Fruit fly (Drosophila melanogaster) whole organism, embryonic: Measurements from ENCODE around the gene Brms1.

ENCODE experiments used
- Aef1 ChIP-seq: fragments of 200-800 bp; sonication (Bioruptor generic); IDR thresholded peaks from 3 replicates; pipeline ENCODE4 v1.3.6; 2022; ENCODE audit warnings: missing biosample characterization, missing genetic modification characterization
- Asciz ChIP-seq: fragments of 200-800 bp; sonication (Bioruptor generic); optimal IDR thresholded peaks from 2 replicates; lab custom pipeline; 2017; ENCODE audit warnings: missing biosample characterization, mild to moderate bottlenecking, missing genetic modification characterization, missing genetic modification reagents
- Blimp-1 ChIP-seq: fragments of 200-800 bp; sonication (Bioruptor generic); optimal IDR thresholded peaks from 3 replicates; lab custom pipeline; 2018; ENCODE audit warnings: missing biosample characterization, missing genetic modification characterization, mild to moderate bottlenecking, moderate library complexity, missing genetic modification reagents
- CG10274 ChIP-seq: fragments of 200-800 bp; sonication (Bioruptor generic); optimal IDR thresholded peaks from 3 replicates; lab custom pipeline; 2017; ENCODE audit warnings: missing biosample characterization, mild to moderate bottlenecking, missing genetic modification characterization
- CG10321 ChIP-seq: fragments of 200-800 bp; sonication (Bioruptor generic); IDR thresholded peaks from 2 replicates; pipeline ENCODE4 v1.3.6; 2022; ENCODE audit warnings: missing biosample characterization, missing genetic modification characterization
- CG11504 ChIP-seq: fragments of 200-800 bp; sonication (Bioruptor generic); optimal IDR thresholded peaks from 3 replicates; lab custom pipeline; 2019; ENCODE audit warnings: missing biosample characterization, mild to moderate bottlenecking, missing genetic modification characterization, moderate library complexity
- CG12391 ChIP-seq: fragments of 200-800 bp; sonication (Bioruptor generic); optimal IDR thresholded peaks from 3 replicates; lab custom pipeline; 2018; ENCODE audit warnings: missing biosample characterization, mild to moderate bottlenecking, missing genetic modification characterization, moderate library complexity
- CG12769 ChIP-seq: fragments of 200-800 bp; sonication (Bioruptor generic); optimal IDR thresholded peaks from 2 replicates; lab custom pipeline; 2019; ENCODE audit warnings: missing biosample characterization, mild to moderate bottlenecking, missing genetic modification characterization, moderate library complexity
- CG12942 ChIP-seq: fragments of 200-800 bp; sonication (Bioruptor generic); optimal IDR thresholded peaks from 3 replicates; lab custom pipeline; 2016; ENCODE audit warnings: missing biosample characterization, missing genetic modification characterization
- CG13894 ChIP-seq: fragments of 200-800 bp; sonication (Bioruptor generic); optimal IDR thresholded peaks from 3 replicates; lab custom pipeline; 2018; ENCODE audit warnings: missing biosample characterization, mild to moderate bottlenecking, missing genetic modification characterization, moderate library complexity
- CG1529 ChIP-seq: fragments of 200-800 bp; sonication (Bioruptor generic); optimal IDR thresholded peaks from 3 replicates; lab custom pipeline; 2018; ENCODE audit warnings: missing biosample characterization, missing genetic modification characterization
- CG1603 ChIP-seq: fragments of 200-800 bp; sonication (Bioruptor generic); optimal IDR thresholded peaks from 2 replicates; lab custom pipeline; 2019; ENCODE audit warnings: missing biosample characterization, mild to moderate bottlenecking, missing genetic modification characterization, moderate library complexity
- CG17385 ChIP-seq: fragments of 200-800 bp; sonication (Bioruptor generic); optimal IDR thresholded peaks from 3 replicates; lab custom pipeline; 2018; ENCODE audit warnings: missing biosample characterization, mild to moderate bottlenecking, missing genetic modification characterization
- CG2199 ChIP-seq: fragments of 200-800 bp; sonication (Bioruptor generic); IDR thresholded peaks from 3 replicates; pipeline ENCODE4 v1.3.6; 2022; ENCODE audit warnings: missing biosample characterization, missing genetic modification characterization
- CG31441 ChIP-seq: fragments of 200-800 bp; sonication (Bioruptor generic); IDR thresholded peaks from 2 replicates; pipeline ENCODE4 v1.3.6; 2022; ENCODE audit warnings: missing biosample characterization, missing genetic modification characterization
- CG33557 ChIP-seq: fragments of 200-800 bp; sonication (Bioruptor generic); optimal IDR thresholded peaks from 2 replicates; lab custom pipeline; 2019; ENCODE audit warnings: missing biosample characterization, mild to moderate bottlenecking, missing genetic modification characterization, moderate library complexity
- CG3995 ChIP-seq: fragments of 200-800 bp; sonication (Bioruptor generic); optimal IDR thresholded peaks from 3 replicates; lab custom pipeline; 2016; ENCODE audit warnings: missing biosample characterization, missing genetic modification characterization
- CG6683 ChIP-seq: fragments of 200-800 bp; sonication (Bioruptor generic); optimal IDR thresholded peaks from 2 replicates; lab custom pipeline; 2017; ENCODE audit warnings: missing biosample characterization, mild to moderate bottlenecking, missing genetic modification characterization, missing genetic modification reagents
- CG7745 ChIP-seq: fragments of 200-800 bp; sonication (Bioruptor generic); optimal IDR thresholded peaks from 2 replicates; lab custom pipeline; 2018; ENCODE audit warnings: missing biosample characterization, mild to moderate bottlenecking, missing genetic modification characterization, moderate library complexity
- CG7786 ChIP-seq: fragments of 200-800 bp; sonication (Bioruptor generic); optimal IDR thresholded peaks from 2 replicates; lab custom pipeline; 2016; ENCODE audit warnings: missing biosample characterization, missing genetic modification characterization
- CG8290 ChIP-seq, 3 experiments: fragments of 200-800 bp; sonication (Bioruptor generic); optimal IDR thresholded peaks; 2 replicates each; lab custom pipeline; 2016 to 2019; ENCODE audit warnings: missing biosample characterization in 3 of 3, missing genetic modification characterization in 3 of 3, mild to moderate bottlenecking in 2 of 3, moderate library complexity in 1 of 3
- CrebB ChIP-seq: fragments of 200-800 bp; sonication (Bioruptor generic); optimal IDR thresholded peaks from 3 replicates; lab custom pipeline; 2018; ENCODE audit warnings: missing biosample characterization, mild to moderate bottlenecking, missing genetic modification characterization
- Dref ChIP-seq: fragments of 200-800 bp; sonication (Bioruptor generic); IDR thresholded peaks from 2 replicates; pipeline ENCODE4 v1.3.6; 2022; ENCODE audit warnings: missing biosample characterization, missing genetic modification characterization
- Drgx ChIP-seq: fragments of 200-800 bp; sonication (Bioruptor generic); IDR thresholded peaks from 2 replicates; pipeline ENCODE4 v1.3.6; 2022; ENCODE audit warnings: missing biosample characterization, missing genetic modification characterization
- Hr78 ChIP-seq, 2 experiments: fragments of 200-800 bp in 1 of 2; fragments of >200 bp in 1 of 2; sonication (Bioruptor generic) in 1 of 2; optimal IDR thresholded peaks; 2 replicates each; lab custom pipeline; 2017 to 2019; ENCODE audit warnings: missing biosample characterization in 2 of 2, missing genetic modification characterization in 2 of 2, mild to moderate bottlenecking in 1 of 2, moderate library complexity in 1 of 2
- Med ChIP-seq: fragments of 200-800 bp; sonication (Bioruptor generic); peaks from one replicate; lab custom pipeline; 2016; ENCODE audit warnings: missing biosample characterization, missing genetic modification characterization, mild to moderate bottlenecking, inconsistent platforms, moderate library complexity
- PHDP ChIP-seq: fragments of 200-800 bp; sonication (Bioruptor generic); optimal IDR thresholded peaks from 3 replicates; lab custom pipeline; 2018; ENCODE audit warnings: missing biosample characterization, mild to moderate bottlenecking, missing genetic modification characterization, moderate library complexity
- Pdp1 ChIP-seq, 2 experiments: fragments of 200-800 bp; sonication (Bioruptor generic); optimal IDR thresholded peaks; 3 replicates each; lab custom pipeline; 2016; ENCODE audit warnings: missing biosample characterization in 2 of 2, missing genetic modification characterization in 2 of 2, mild to moderate bottlenecking in 1 of 2, moderate library complexity in 1 of 2
- Ptx1 ChIP-seq: fragments of 200-800 bp; sonication (Bioruptor generic); IDR thresholded peaks from 2 replicates; pipeline ENCODE4 v1.3.6; 2022; ENCODE audit warnings: missing biosample characterization, missing genetic modification characterization
- Sox102F ChIP-seq: fragments of 200-800 bp; sonication (Bioruptor generic); optimal IDR thresholded peaks from 2 replicates; lab custom pipeline; 2018; ENCODE audit warnings: missing biosample characterization, mild to moderate bottlenecking, missing genetic modification characterization, moderate library complexity
- aop ChIP-seq: fragments of 200-800 bp; sonication (Bioruptor generic); IDR thresholded peaks from 2 replicates; pipeline ENCODE4 v1.3.6; 2022; ENCODE audit warnings: missing biosample characterization, missing genetic modification characterization
- bbx ChIP-seq: fragments of 200-800 bp; sonication (Bioruptor generic); IDR thresholded peaks from 2 replicates; pipeline ENCODE4 v1.3.6; 2022; ENCODE audit warnings: missing biosample characterization, missing genetic modification characterization; ENCODE audit not compliant: partially characterized antibody
- cas ChIP-seq: fragments of 200-800 bp; sonication (Bioruptor generic); IDR thresholded peaks from 2 replicates; pipeline ENCODE4 v1.3.6; 2022; ENCODE audit warnings: missing biosample characterization, missing genetic modification characterization
- chif ChIP-seq, 2 experiments: fragments of 200-800 bp; sonication (Bioruptor generic); optimal IDR thresholded peaks; 3 replicates each; lab custom pipeline; 2016; ENCODE audit warnings: missing biosample characterization in 2 of 2, missing genetic modification characterization in 2 of 2
- chinmo ChIP-seq: fragments of 200-800 bp; sonication (Bioruptor generic); IDR thresholded peaks from 4 replicates; pipeline ENCODE4 v1.3.6; 2022; ENCODE audit warnings: missing biosample characterization, missing genetic modification characterization; ENCODE audit not compliant: partially characterized antibody
- cwo ChIP-seq: fragments of 200-800 bp; sonication (Bioruptor generic); optimal IDR thresholded peaks from 3 replicates; lab custom pipeline; 2017; ENCODE audit warnings: missing biosample characterization, missing genetic modification characterization, mild to moderate bottlenecking, moderate library complexity, missing genetic modification reagents
- danr ChIP-seq: fragments of 200-800 bp; sonication (Bioruptor generic); IDR thresholded peaks from 2 replicates; pipeline ENCODE4 v1.3.6; 2022; ENCODE audit warnings: missing biosample characterization, missing genetic modification characterization
- dmrt11E ChIP-seq: fragments of 200-800 bp; sonication (Bioruptor generic); optimal IDR thresholded peaks from 3 replicates; lab custom pipeline; 2018; ENCODE audit warnings: missing biosample characterization, mild to moderate bottlenecking, missing genetic modification characterization, moderate library complexity
- dmrt99B ChIP-seq: fragments of 200-800 bp; sonication (Bioruptor generic); optimal IDR thresholded peaks from 2 replicates; lab custom pipeline; 2018; ENCODE audit warnings: missing biosample characterization, mild to moderate bottlenecking, missing genetic modification characterization, moderate library complexity
- dysf ChIP-seq: fragments of 200-800 bp; sonication (Bioruptor generic); IDR thresholded peaks from 3 replicates; pipeline ENCODE4 v1.3.6; 2022; ENCODE audit warnings: missing biosample characterization, missing genetic modification characterization
- gsb ChIP-seq: fragments of 200-800 bp; sonication (Bioruptor generic); IDR thresholded peaks from 2 replicates; pipeline ENCODE4 v1.3.6; 2022; ENCODE audit warnings: missing biosample characterization, missing genetic modification characterization
- kay ChIP-seq: fragments of 200-800 bp; sonication (Bioruptor generic); optimal IDR thresholded peaks from 2 replicates; lab custom pipeline; 2016; ENCODE audit warnings: missing biosample characterization, missing genetic modification characterization
- ken ChIP-seq: fragments of 200-800 bp; sonication (Bioruptor generic); IDR thresholded peaks from 3 replicates; pipeline ENCODE4 v1.3.6; 2022; ENCODE audit warnings: missing biosample characterization, missing genetic modification characterization
- nmo ChIP-seq: fragments of 200-800 bp; sonication (Bioruptor generic); optimal IDR thresholded peaks from 2 replicates; lab custom pipeline; 2018; ENCODE audit warnings: missing biosample characterization, mild to moderate bottlenecking, missing genetic modification characterization, moderate library complexity
- oc ChIP-seq: fragments of 200-800 bp; sonication (Bioruptor generic); optimal IDR thresholded peaks from 2 replicates; lab custom pipeline; 2018; ENCODE audit warnings: missing biosample characterization, mild to moderate bottlenecking, missing genetic modification characterization, moderate library complexity
- pita ChIP-seq: fragments of 200-800 bp; sonication (Bioruptor generic); optimal IDR thresholded peaks from 2 replicates; lab custom pipeline; 2017; ENCODE audit warnings: missing biosample characterization, mild to moderate bottlenecking, missing genetic modification characterization
- pnt ChIP-seq: fragments of 200-800 bp; sonication (Bioruptor generic); optimal IDR thresholded peaks from 3 replicates; lab custom pipeline; 2016; ENCODE audit warnings: missing biosample characterization, missing genetic modification characterization
- sens ChIP-seq: fragments of 200-800 bp; sonication (Bioruptor generic); peaks from one replicate; lab custom pipeline; 2016; ENCODE audit warnings: missing biosample characterization, missing genetic modification characterization
- stwl ChIP-seq: fragments of 200-800 bp; sonication (Bioruptor generic); optimal IDR thresholded peaks from 3 replicates; lab custom pipeline; 2018; ENCODE audit warnings: missing biosample characterization, mild to moderate bottlenecking, missing genetic modification characterization, moderate library complexity
- vnd ChIP-seq: fragments of 200-800 bp; sonication (Bioruptor generic); IDR thresholded peaks from 3 replicates; pipeline ENCODE4 v1.3.6; 2022; ENCODE audit warnings: missing biosample characterization, missing genetic modification characterization; ENCODE audit not compliant: partially characterized antibody

The Brms1 gene

DNA sequence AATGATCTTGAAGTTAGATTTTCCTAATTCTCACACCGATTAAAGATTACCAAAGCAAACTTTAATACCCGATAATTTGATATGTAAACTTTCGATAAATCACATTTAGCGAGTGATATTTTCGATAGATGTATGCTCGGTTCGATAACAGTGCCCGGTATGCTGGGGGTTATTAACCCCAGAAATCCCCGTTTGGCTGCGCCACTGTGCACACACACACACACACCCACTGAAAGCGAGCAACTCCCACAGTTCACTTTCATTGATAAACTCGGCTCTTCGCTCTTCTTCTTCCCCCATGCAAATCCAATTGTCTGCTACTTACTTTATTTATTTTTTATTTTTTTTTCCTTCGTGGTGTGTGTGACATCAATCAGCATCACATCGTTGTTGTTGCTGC lies 13.0 kb downstream of the Brms1 start:
- no peak for TF ChIP-seq aop (GFP tag; lab: Robert Waterston, UW)
- TF ChIP-seq Ptx1 (GFP tag; lab: Robert Waterston, UW), result no peak
- TF ChIP-seq stwl (tag; lab: Kevin White, UChicago), result peak; percentile 20
- TF ChIP-seq bbx (GFP tag; lab: Robert Waterston, UW), result 0 out of 2 replicates have a peak, but pooled peaks have one; percentile 24
- TF ChIP-seq CG12769, result peak; percentile 3
- no peak for TF ChIP-seq chinmo (GFP tag; lab: Robert Waterston, UW)
- TF ChIP-seq CG1529, result no peak
- peak; percentile 48 for TF ChIP-seq Med
- no peak for TF ChIP-seq nmo (GFP tag; lab: Kevin White, UChicago)
- TF ChIP-seq CG10321, result no peak
- no peak for TF ChIP-seq CG12942 (GFP tag; lab: Kevin White, UChicago)
- TF ChIP-seq CG11504 (tag; lab: Kevin White, UChicago), result peak; percentile 12
- TF ChIP-seq CG2199, result 0 out of 3 replicates have a peak, but pooled peaks have one; percentile 35
- TF ChIP-seq Blimp-1, result peak; percentile 21
- 0 out of 3 replicates have a peak, but pooled peaks have one; percentile 11 for TF ChIP-seq ken (GFP tag; lab: Robert Waterston, UW)
- peak; percentile 16 for TF ChIP-seq sens (GFP tag; lab: Kevin White, UChicago)
- no peak for TF ChIP-seq Dref
- no peak for TF ChIP-seq kay (GFP tag; lab: Kevin White, UChicago)
- peak; percentile 47 for TF ChIP-seq CG17385 (GFP tag; lab: Kevin White, UChicago)
- TF ChIP-seq dysf (GFP tag; lab: Robert Waterston, UW), result 0 out of 3 replicates have a peak, but pooled peaks have one; percentile 10
- no peak for TF ChIP-seq CG12391 (tag; lab: Kevin White, UChicago)
- no peak for TF ChIP-seq vnd
- TF ChIP-seq Pdp1 (GFP tag; optimal IDR thresholded peaks at IDR 0.05; lab: Kevin White, UChicago), result peak in 1 of 2 experiments; percentile 53
- no peak for TF ChIP-seq Asciz (GFP tag; lab: Kevin White, UChicago)
- TF ChIP-seq CG1603 (tag; lab: Kevin White, UChicago), result peak; percentile 20
- no peak for TF ChIP-seq CG10274
- no peak for TF ChIP-seq Aef1
- peak; percentile 53 for TF ChIP-seq Drgx (GFP tag; lab: Robert Waterston, UW)
- 0 out of 2 replicates have a peak, but pooled peaks have one; percentile 15 for TF ChIP-seq cas (GFP tag; lab: Robert Waterston, UW)
- no peak for TF ChIP-seq CG8290 (GFP tag; optimal IDR thresholded peaks at IDR 0.05; lab: Kevin White, UChicago)
- TF ChIP-seq CG8290 (tag; optimal IDR thresholded peaks at IDR 0.05; lab: Kevin White, UChicago), result peak in 1 of 2 experiments; percentile 26
- TF ChIP-seq gsb (GFP tag; lab: Robert Waterston, UW), result no peak
- TF ChIP-seq CG33557 (GFP tag; lab: Kevin White, UChicago), result no peak
- TF ChIP-seq danr (GFP tag; lab: Robert Waterston, UW), result no peak
- TF ChIP-seq CG7786 (GFP tag; lab: Kevin White, UChicago), result no peak
- TF ChIP-seq CG7745, result no peak

DNA sequence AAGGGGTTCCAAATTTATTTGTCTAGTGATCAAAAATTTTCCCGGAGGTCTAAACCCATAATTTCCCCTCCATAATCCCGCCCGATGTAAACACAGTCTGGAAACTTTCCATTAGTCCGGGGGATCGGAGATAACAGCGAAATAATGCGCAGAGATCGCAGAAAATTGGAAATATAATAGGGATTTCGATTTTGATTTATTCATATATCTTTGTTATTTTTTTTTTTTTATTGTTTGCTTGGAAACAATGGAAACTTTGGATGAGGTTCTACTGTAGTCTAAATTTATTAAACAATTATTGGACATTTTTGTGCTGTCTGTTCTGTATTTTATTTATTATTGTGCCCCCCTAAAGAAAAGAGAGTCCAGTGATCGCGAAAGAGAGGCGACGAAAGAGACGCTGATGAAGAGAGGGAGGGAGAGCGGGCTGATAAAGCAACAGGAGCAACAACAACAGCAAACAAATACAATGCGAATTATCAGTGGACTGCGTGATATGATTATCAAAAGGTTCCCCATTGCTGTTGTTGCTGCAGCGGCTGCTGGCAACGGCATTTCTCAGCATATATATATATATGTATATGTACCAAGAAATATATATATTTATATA lies 14.2 kb downstream of the Brms1 start:
- TF ChIP-seq pita (GFP tag; lab: Kevin White, UChicago), result no peak
- TF ChIP-seq kay (GFP tag; lab: Kevin White, UChicago), result no peak
- TF ChIP-seq CG3995 (GFP tag; lab: Kevin White, UChicago), result no peak
- TF ChIP-seq cwo, result peak; percentile 21
- no peak for TF ChIP-seq chif (GFP tag; optimal IDR thresholded peaks at IDR 0.05; lab: Kevin White, UChicago)
- TF ChIP-seq CG6683 (GFP tag; lab: Kevin White, UChicago), result no peak
- no peak for TF ChIP-seq pnt (GFP tag; lab: Kevin White, UChicago)
- TF ChIP-seq CG31441 (GFP tag; lab: Robert Waterston, UW), result 0 out of 2 replicates have a peak, but pooled peaks have one; percentile 24
- no peak for TF ChIP-seq oc (tag; lab: Kevin White, UChicago)
- TF ChIP-seq dmrt11E, result no peak
- no peak for TF ChIP-seq CrebB
- no peak for TF ChIP-seq Hr78 (GFP tag; optimal IDR thresholded peaks at IDR 0.05; lab: Kevin White, UChicago)
- TF ChIP-seq Sox102F (GFP tag; lab: Kevin White, UChicago), result peak; percentile 25
- no peak for TF ChIP-seq CG13894 (tag; lab: Kevin White, UChicago)
- TF ChIP-seq dmrt99B (tag; lab: Kevin White, UChicago), result peak; percentile 1
- peak; percentile 19 for TF ChIP-seq PHDP (tag; lab: Kevin White, UChicago)
